Worm (Caenorhabditis elegans): ENCODE results near the gene nhr-223.
"Not testable (repeated sequence)": the region's sequence is repeated elsewhere in the genome, so short reads cannot be mapped to it uniquely, and the experiment has no call there.

DNA sequence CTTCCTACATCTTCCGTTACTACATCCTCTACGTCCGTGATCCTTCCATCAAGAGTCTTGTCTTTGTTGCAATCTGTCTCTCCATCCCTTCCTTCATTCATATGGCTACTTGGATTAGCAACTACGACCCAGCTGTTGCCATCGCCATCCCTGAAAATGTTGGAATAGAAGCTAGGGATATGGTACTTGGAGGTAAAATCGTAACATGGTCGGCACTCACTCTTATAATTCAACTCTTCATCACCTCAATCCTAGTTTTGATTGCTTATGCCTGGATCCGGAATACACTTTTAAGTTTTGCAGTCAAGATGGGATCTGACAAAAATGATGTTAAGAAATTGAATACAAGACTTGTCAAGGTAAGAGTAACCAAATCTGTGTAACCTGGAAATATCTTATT lies 7.6 kb downstream of the nhr-223 start, which contains the start of gene T26E4.18:
- not testable (repeated sequence) for TF ChIP-seq flt-1 (GFP tag; IDR thresholded peaks at IDR 0.05); cog-1 (tag; optimal IDR thresholded peaks at IDR 0.05)
